Worm (Caenorhabditis elegans) whole organism, late embryonic: ENCODE results near the gene fbxa-27.

Source experiments
- C38D4.7 ChIP-seq: fragments of 200-800 bp; sonication (Bioruptor generic); optimal IDR thresholded peaks from 2 replicates; lab custom pipeline; 2018; ENCODE audit warnings: mild to moderate bottlenecking, missing genetic modification characterization, moderate library complexity, missing compliant biosample characterization
- K02D7.2 ChIP-seq: sonication (generic microtip); optimal IDR thresholded peaks from 2 replicates; lab custom pipeline; 2017; ENCODE audit warnings: mild to moderate bottlenecking, missing genetic modification characterization, missing compliant biosample characterization
- K09A11.1 ChIP-seq: sonication (generic microtip); optimal IDR thresholded peaks from 2 replicates; lab custom pipeline; 2017; ENCODE audit warnings: antibody characterized with exemption, mild to moderate bottlenecking, missing genetic modification characterization, missing compliant biosample characterization; ENCODE audit not compliant: insufficient read depth
- T23F11.4 ChIP-seq: fragments of 200-800 bp; sonication (Bioruptor generic); optimal IDR thresholded peaks from 2 replicates; lab custom pipeline; 2018; ENCODE audit warnings: mild to moderate bottlenecking, missing genetic modification characterization, missing compliant biosample characterization
- Y22D7AL.16 ChIP-seq: sonication (generic microtip); optimal IDR thresholded peaks from 2 replicates; lab custom pipeline; 2016; ENCODE audit warnings: missing genetic modification characterization, missing compliant biosample characterization
- ama-1 ChIP-seq: fragments of 150-350 bp; optimal IDR thresholded peaks from 2 replicates; lab custom pipeline; 2014
- ceh-19 ChIP-seq: fragments of 200-800 bp; sonication (Bioruptor generic); optimal IDR thresholded peaks from 2 replicates; lab custom pipeline; 2018; ENCODE audit warnings: mild to moderate bottlenecking, missing genetic modification characterization, missing compliant biosample characterization
- ceh-2 ChIP-seq: sonication (generic microtip); optimal IDR thresholded peaks from 2 replicates; lab custom pipeline; 2016; ENCODE audit warnings: missing genotype, missing genetic modification characterization, missing compliant biosample characterization
- ceh-22 ChIP-seq: sonication (generic microtip); optimal IDR thresholded peaks from 2 replicates; lab custom pipeline; 2017; ENCODE audit warnings: missing biosample characterization, missing genetic modification characterization
- ceh-31 ChIP-seq: sonication (generic microtip); optimal IDR thresholded peaks from 2 replicates; lab custom pipeline; 2016; ENCODE audit warnings: missing genetic modification characterization, missing compliant biosample characterization
- ceh-45 ChIP-seq: fragments of 200-800 bp; sonication (Bioruptor generic); IDR thresholded peaks from 2 replicates; pipeline ENCODE4 v1.3.6; 2022; ENCODE audit warnings: missing genetic modification reagents, missing genetic modification characterization, missing compliant biosample characterization
- ceh-6 ChIP-seq: fragments of 200-800 bp; sonication (Bioruptor generic); optimal IDR thresholded peaks from 2 replicates; lab custom pipeline; 2018; ENCODE audit warnings: mild to moderate bottlenecking, missing genetic modification characterization, missing compliant biosample characterization
- ceh-9 ChIP-seq: sonication (generic microtip); optimal IDR thresholded peaks from 2 replicates; lab custom pipeline; 2016; ENCODE audit warnings: mild to moderate bottlenecking, missing genetic modification characterization, inconsistent platforms, missing compliant biosample characterization
- dmd-4 ChIP-seq: sonication (generic microtip); optimal IDR thresholded peaks from 2 replicates; lab custom pipeline; 2016; ENCODE audit warnings: borderline replicate concordance, missing genetic modification characterization, missing compliant biosample characterization
- dve-1 ChIP-seq: sonication (generic microtip); optimal IDR thresholded peaks from 2 replicates; lab custom pipeline; 2017; ENCODE audit warnings: antibody characterized with exemption, mild to moderate bottlenecking, missing genetic modification characterization, missing compliant biosample characterization
- elt-2 ChIP-seq: sonication (generic microtip); optimal IDR thresholded peaks from 2 replicates; lab custom pipeline; 2016; ENCODE audit warnings: missing genetic modification reagents, missing genetic modification characterization, missing compliant biosample characterization
- ets-4 ChIP-seq: sonication (generic microtip); optimal IDR thresholded peaks from 2 replicates; lab custom pipeline; 2016; ENCODE audit warnings: missing genetic modification characterization, missing compliant biosample characterization
- hlh-13 ChIP-seq: fragments of 200-800 bp; sonication (Bioruptor generic); optimal IDR thresholded peaks from 2 replicates; lab custom pipeline; 2018; ENCODE audit warnings: mild to moderate bottlenecking, missing genetic modification characterization, missing compliant biosample characterization
- hlh-15 ChIP-seq: sonication (generic microtip); optimal IDR thresholded peaks from 2 replicates; lab custom pipeline; 2016; ENCODE audit warnings: missing genetic modification characterization, missing compliant biosample characterization
- hlh-30 ChIP-seq: sonication (generic microtip); optimal IDR thresholded peaks from 2 replicates; lab custom pipeline; 2017; ENCODE audit warnings: antibody characterized with exemption, missing genetic modification characterization, missing compliant biosample characterization; ENCODE audit not compliant: insufficient read depth
- hlh-6 ChIP-seq: sonication (generic microtip); optimal IDR thresholded peaks from 2 replicates; lab custom pipeline; 2016; ENCODE audit warnings: missing genotype, missing genetic modification characterization, missing compliant biosample characterization
- lin-11 ChIP-seq: fragments of 200-800 bp; sonication (Bioruptor generic); optimal IDR thresholded peaks from 2 replicates; lab custom pipeline; 2018; ENCODE audit warnings: mild to moderate bottlenecking, missing genetic modification characterization, missing compliant biosample characterization
- mec-3 ChIP-seq: sonication (generic microtip); optimal IDR thresholded peaks from 2 replicates; lab custom pipeline; 2016; ENCODE audit warnings: borderline replicate concordance, missing genetic modification characterization, missing compliant biosample characterization
- nfya-1 ChIP-seq: sonication (generic microtip); optimal IDR thresholded peaks from 2 replicates; lab custom pipeline; 2017; ENCODE audit warnings: missing genetic modification characterization, mild to moderate bottlenecking, missing compliant biosample characterization, antibody characterized with exemption, moderate library complexity
- npax-4 ChIP-seq: sonication (generic microtip); optimal IDR thresholded peaks from 2 replicates; lab custom pipeline; 2016; ENCODE audit warnings: missing genetic modification characterization, missing compliant biosample characterization
- odd-2 ChIP-seq: sonication (generic microtip); optimal IDR thresholded peaks from 2 replicates; lab custom pipeline; 2017; ENCODE audit warnings: antibody characterized with exemption, mild to moderate bottlenecking, missing genetic modification characterization, missing compliant biosample characterization
- pag-3 ChIP-seq: sonication (generic microtip); optimal IDR thresholded peaks from 2 replicates; lab custom pipeline; 2016; ENCODE audit warnings: missing compliant biosample characterization, missing genetic modification characterization, borderline replicate concordance
- pat-9 ChIP-seq: fragments of 200-800 bp; sonication (Bioruptor generic); optimal IDR thresholded peaks from 2 replicates; lab custom pipeline; 2018; ENCODE audit warnings: mild to moderate bottlenecking, missing genetic modification characterization, moderate library complexity, missing compliant biosample characterization
- pqm-1 ChIP-seq: sonication (generic microtip); optimal IDR thresholded peaks from 2 replicates; lab custom pipeline; 2016; ENCODE audit warnings: missing genetic modification characterization, missing compliant biosample characterization
- ref-2 ChIP-seq: sonication (generic microtip); optimal IDR thresholded peaks from 2 replicates; lab custom pipeline; 2016; ENCODE audit warnings: missing genetic modification characterization, missing compliant biosample characterization
- sox-2 ChIP-seq: fragments of 200-800 bp; sonication (Bioruptor generic); IDR thresholded peaks from 2 replicates; pipeline ENCODE4 v1.3.6; 2022; ENCODE audit warnings: missing genetic modification reagents, missing genetic modification characterization, missing compliant biosample characterization
- syd-9 ChIP-seq: sonication (generic microtip); optimal IDR thresholded peaks from 2 replicates; lab custom pipeline; 2016; ENCODE audit warnings: mild to moderate bottlenecking, missing genetic modification characterization, moderate library complexity, missing compliant biosample characterization
- tbx-7 ChIP-seq: sonication (generic microtip); optimal IDR thresholded peaks from 2 replicates; lab custom pipeline; 2016; ENCODE audit warnings: missing genotype, missing genetic modification characterization, missing compliant biosample characterization
- ttx-3 ChIP-seq: sonication (generic microtip); optimal IDR thresholded peaks from 2 replicates; lab custom pipeline; 2016; ENCODE audit warnings: missing genetic modification reagents, missing genetic modification characterization, missing compliant biosample characterization
- unc-3 ChIP-seq, 2 experiments: fragments of 200-800 bp in 1 of 2; sonication (Bioruptor generic) in 1 of 2; sonication (generic microtip) in 1 of 2; conservative IDR thresholded peaks in 1 of 2; optimal IDR thresholded peaks in 1 of 2; 2 replicates each; pipeline versions ENCODE4 v1.3.6 to Lab custom; 2016 to 2022; ENCODE audit warnings: missing compliant biosample characterization in 2 of 2, missing genetic modification characterization in 2 of 2, missing genetic modification reagents in 1 of 2
- unc-42 ChIP-seq: sonication (generic microtip); optimal IDR thresholded peaks from 2 replicates; lab custom pipeline; 2016; ENCODE audit warnings: missing genotype, missing genetic modification characterization, missing compliant biosample characterization
- unc-86 ChIP-seq: sonication (generic microtip); optimal IDR thresholded peaks from 2 replicates; lab custom pipeline; 2016; ENCODE audit warnings: missing genetic modification characterization, missing compliant biosample characterization

The fbxa-27 gene

ce11 chrIII:1323555-1323954 is 19.2 kb upstream of the fbxa-27 start:
- peak; percentile 91 for TF ChIP-seq elt-2 (tag; lab: Kevin White, UChicago)
- TF ChIP-seq ref-2 (tag; lab: Kevin White, UChicago): no peak
- TF ChIP-seq, all 69 proteins: peak for 1

ce11 chrIII:1324513-1324912 is 18.3 kb upstream of the fbxa-27 start, which contains the start of gene fbxa-14:
fbxa-14 (minus strand) TSS chrIII:1324613.
- no peak for TF ChIP-seq hlh-15 (tag; lab: Kevin White, UChicago)
- no peak for TF ChIP-seq ttx-3 (tag; lab: Kevin White, UChicago)
- no peak for TF ChIP-seq mec-3 (tag; lab: Kevin White, UChicago)
- TF ChIP-seq pqm-1 (tag; lab: Kevin White, UChicago): no peak
- no peak for TF ChIP-seq ama-1 (lab: Kevin White, UChicago)
- no peak for TF ChIP-seq T23F11.4

- no peak for TF ChIP-seq sox-2 (GFP tag; lab: Robert Waterston, UW)
Observed at ce11 chrIII:1326490-1326889, 16.3 kb upstream of the fbxa-27 start, which contains the start of gene Y82E9BL.18. Y82E9BL.18 (plus strand) TSS chrIII:1326790.

- TF ChIP-seq pqm-1 (tag; lab: Kevin White, UChicago): no peak
- TF ChIP-seq hlh-6 (tag; lab: Kevin White, UChicago): no peak
Observed at ce11 chrIII:1331894-1332293, 10.9 kb upstream of the fbxa-27 start, which contains the start of gene Y82E9BL.19. Y82E9BL.19 (plus strand) TSS chrIII:1332016.

ce11 chrIII:1340240-1340639 is 2.5 kb upstream of the fbxa-27 start, which contains the start of gene fbxa-5:
fbxa-5 (minus strand) TSS chrIII:1340340.
- TF ChIP-seq unc-42: no peak
- no peak for TF ChIP-seq ttx-3 (tag; lab: Kevin White, UChicago)
- TF ChIP-seq, all 69 proteins: peak for 0

ce11 chrIII:1342488-1342887 is 281 bp upstream of the fbxa-27 start, which contains the start of gene fbxa-26:
fbxa-26 (minus strand) TSS chrIII:1342522.
- TF ChIP-seq ceh-22 (tag; lab: Kevin White, UChicago) (no peak), pqm-1 (tag; lab: Kevin White, UChicago) (no peak), unc-3 (GFP tag; conservative IDR thresholded peaks at IDR 0.05; lab: Robert Waterston, UW) (no peak), unc-3 (tag; optimal IDR thresholded peaks at IDR 0.05; lab: Kevin White, UChicago) (no peak), ceh-6 (GFP tag; lab: Kevin White, UChicago) (no peak), dmd-4 (tag; lab: Kevin White, UChicago) (no peak), unc-42 (no peak), ceh-19 (GFP tag; lab: Kevin White, UChicago) (no peak), ets-4 (no peak), ceh-31 (tag; lab: Kevin White, UChicago) (no peak), pag-3 (tag; lab: Kevin White, UChicago) (no peak), syd-9 (tag; lab: Kevin White, UChicago) (no peak)

ce11 chrIII:1345694-1346093 is 2.9 kb downstream of the fbxa-27 start, which contains the start of gene Y82E9BL.6:
Y82E9BL.6 (minus strand) TSS chrIII:1345794.
- TF ChIP-seq dve-1 (tag; lab: Kevin White, UChicago) (no peak), K02D7.2 (tag; lab: Kevin White, UChicago) (no peak), ceh-19 (GFP tag; lab: Kevin White, UChicago) (no peak), pat-9 (tag; lab: Kevin White, UChicago) (no peak), nfya-1 (tag; lab: Kevin White, UChicago) (no peak), ceh-9 (tag; lab: Kevin White, UChicago) (no peak), ceh-2 (tag; lab: Kevin White, UChicago) (no peak), lin-11 (tag; lab: Kevin White, UChicago) (no peak), ref-2 (tag; lab: Kevin White, UChicago) (no peak), hlh-13 (GFP tag; lab: Kevin White, UChicago) (no peak), Y22D7AL.16 (tag; lab: Kevin White, UChicago) (no peak), K09A11.1 (tag; lab: Kevin White, UChicago) (no peak), tbx-7 (no peak), unc-86 (tag; lab: Kevin White, UChicago) (no peak), odd-2 (tag; lab: Kevin White, UChicago) (no peak), npax-4 (tag; lab: Kevin White, UChicago) (no peak), C38D4.7 (GFP tag; lab: Kevin White, UChicago) (no peak), hlh-30 (tag; lab: Kevin White, UChicago) (no peak), ceh-45 (GFP tag; lab: Robert Waterston, UW) (no peak)
